Fruit fly (Drosophila melanogaster) whole organism, embryonic: ENCODE data around the gene fd102C.

Experiments used
- Abd-B ChIP-seq: fragments of 200-800 bp; sonication (Bioruptor generic); optimal IDR thresholded peaks from 2 replicates; lab custom pipeline; 2018; ENCODE audit warnings: missing biosample characterization, mild to moderate bottlenecking, missing genetic modification characterization, moderate library complexity
- Ada2b ChIP-seq: fragments of 200-800 bp; sonication (Bioruptor generic); IDR thresholded peaks from 2 replicates; pipeline ENCODE4 v1.3.6; 2022; ENCODE audit warnings: missing biosample characterization, missing genetic modification characterization
- Awh ChIP-seq: fragments of 200-800 bp; sonication (Bioruptor generic); IDR thresholded peaks from 2 replicates; pipeline ENCODE4, ENCODE4 v1.3.6; 2022; ENCODE audit warnings: missing biosample characterization, missing genetic modification characterization
- CG1024 ChIP-seq: fragments of 200-800 bp; sonication (Bioruptor generic); IDR thresholded peaks from 2 replicates; pipeline ENCODE4 v1.3.6; 2022; ENCODE audit warnings: missing biosample characterization, missing genetic modification characterization
- CG12236 ChIP-seq: fragments of 200-800 bp; sonication (Bioruptor generic); optimal IDR thresholded peaks from 2 replicates; lab custom pipeline; 2016; ENCODE audit warnings: missing biosample characterization, missing genetic modification characterization
- CG13296 ChIP-seq: fragments of 200-800 bp; sonication (Bioruptor generic); optimal IDR thresholded peaks from 3 replicates; lab custom pipeline; 2018; ENCODE audit warnings: missing biosample characterization, mild to moderate bottlenecking, missing genetic modification characterization
- CG13894 ChIP-seq: fragments of 200-800 bp; sonication (Bioruptor generic); optimal IDR thresholded peaks from 3 replicates; lab custom pipeline; 2018; ENCODE audit warnings: missing biosample characterization, mild to moderate bottlenecking, missing genetic modification characterization, moderate library complexity
- CG14441 ChIP-seq: fragments of 200-800 bp; sonication (Bioruptor generic); IDR thresholded peaks from 2 replicates; pipeline ENCODE4 v1.3.6; 2022; ENCODE audit warnings: missing biosample characterization, missing genetic modification characterization
- CG15479 ChIP-seq: fragments of 200-800 bp; sonication (Bioruptor generic); optimal IDR thresholded peaks from 3 replicates; lab custom pipeline; 2019; ENCODE audit warnings: missing biosample characterization, mild to moderate bottlenecking, missing genetic modification characterization, moderate library complexity
- CG16863 ChIP-seq: fragments of 200-800 bp; sonication (Bioruptor generic); optimal IDR thresholded peaks from 3 replicates; lab custom pipeline; 2016; ENCODE audit warnings: missing biosample characterization, missing genetic modification characterization
- CG18476 ChIP-seq: fragments of 200-800 bp; sonication (Bioruptor generic); optimal IDR thresholded peaks from 2 replicates; lab custom pipeline; 2016; ENCODE audit warnings: missing biosample characterization, mild to moderate bottlenecking, missing genetic modification characterization
- CG30020 ChIP-seq: fragments of 200-800 bp; optimal IDR thresholded peaks from 2 replicates; lab custom pipeline; 2019; ENCODE audit warnings: missing biosample characterization, mild to moderate bottlenecking, missing genetic modification characterization, moderate library complexity
- CG31441 ChIP-seq: fragments of 200-800 bp; sonication (Bioruptor generic); IDR thresholded peaks from 2 replicates; pipeline ENCODE4 v1.3.6; 2022; ENCODE audit warnings: missing biosample characterization, missing genetic modification characterization
- CG3163 ChIP-seq: fragments of 200-800 bp; sonication (Bioruptor generic); optimal IDR thresholded peaks from 3 replicates; lab custom pipeline; 2016; ENCODE audit warnings: missing biosample characterization, missing genetic modification characterization
- CG3726 ChIP-seq: fragments of 200-800 bp; sonication (Bioruptor generic); IDR thresholded peaks from 3 replicates; pipeline ENCODE4, ENCODE4 v1.3.6; 2022; ENCODE audit warnings: missing biosample characterization, missing genetic modification characterization
- CG4404 ChIP-seq: fragments of 200-800 bp; sonication (Bioruptor generic); IDR thresholded peaks from 2 replicates; pipeline ENCODE4 v1.3.6; 2022; ENCODE audit warnings: missing biosample characterization, missing genetic modification characterization
- CG4854 ChIP-seq: fragments of 200-800 bp; sonication (Bioruptor generic); optimal IDR thresholded peaks from 2 replicates; lab custom pipeline; 2016; ENCODE audit warnings: missing biosample characterization, missing genetic modification characterization, inconsistent platforms
- CG6272 ChIP-seq: fragments of 200-800 bp; sonication (Bioruptor generic); IDR thresholded peaks from 2 replicates; pipeline ENCODE4 v1.3.6; 2022; ENCODE audit warnings: missing biosample characterization, missing genetic modification characterization
- CG7839 ChIP-seq: fragments of 200-800 bp; sonication (Bioruptor generic); optimal IDR thresholded peaks from 3 replicates; lab custom pipeline; 2018; ENCODE audit warnings: missing biosample characterization, mild to moderate bottlenecking, missing genetic modification characterization, moderate library complexity
- CG9932 ChIP-seq: fragments of 200-800 bp; sonication (Bioruptor generic); IDR thresholded peaks from 2 replicates; pipeline ENCODE4 v1.3.6; 2022; ENCODE audit warnings: missing biosample characterization, missing genetic modification characterization
- Ets65A ChIP-seq: fragments of 200-800 bp; sonication (Bioruptor generic); peaks from one replicate; lab custom pipeline; 2016; ENCODE audit warnings: missing biosample characterization, missing genetic modification characterization
- Hr39 ChIP-seq: fragments of >200 bp; optimal IDR thresholded peaks from 2 replicates; lab custom pipeline; 2017
- Hr51 ChIP-seq, 2 experiments: fragments of 200-800 bp; sonication (Bioruptor generic); optimal IDR thresholded peaks; 2 replicates in 1 of 2; 3 replicates in 1 of 2; lab custom pipeline; 2016 to 2018; ENCODE audit warnings: missing biosample characterization in 2 of 2, missing genetic modification characterization in 2 of 2, mild to moderate bottlenecking in 1 of 2, moderate library complexity in 1 of 2
- MESR4 ChIP-seq: fragments of 200-800 bp; sonication (Bioruptor generic); optimal IDR thresholded peaks from 2 replicates; lab custom pipeline; 2018; ENCODE audit warnings: missing biosample characterization, mild to moderate bottlenecking, missing genetic modification characterization, moderate library complexity
- Opbp ChIP-seq: fragments of 200-800 bp; sonication (Bioruptor generic); IDR thresholded peaks from 3 replicates; pipeline ENCODE4 v1.3.6; 2022; ENCODE audit warnings: missing biosample characterization, missing genetic modification characterization; ENCODE audit not compliant: partially characterized antibody
- PHDP ChIP-seq: fragments of 200-800 bp; sonication (Bioruptor generic); optimal IDR thresholded peaks from 3 replicates; lab custom pipeline; 2018; ENCODE audit warnings: missing biosample characterization, mild to moderate bottlenecking, missing genetic modification characterization, moderate library complexity
- Scr ChIP-seq: fragments of 200-800 bp; sonication (Bioruptor generic); IDR thresholded peaks from 2 replicates; pipeline ENCODE4 v1.3.6; 2022; ENCODE audit warnings: missing biosample characterization, missing genetic modification characterization; ENCODE audit not compliant: partially characterized antibody
- Six4 ChIP-seq: fragments of 200-800 bp; sonication (Bioruptor generic); optimal IDR thresholded peaks from 2 replicates; lab custom pipeline; 2016; ENCODE audit warnings: missing biosample characterization, missing genetic modification characterization
- Sry-δ ChIP-seq: fragments of 200-800 bp; sonication (Bioruptor generic); optimal IDR thresholded peaks from 2 replicates; lab custom pipeline; 2016; ENCODE audit warnings: missing biosample characterization, missing genetic modification characterization
- Stat92E ChIP-seq, 3 experiments: fragments of >200 bp in 2 of 3; fragments of 200-800 bp in 1 of 3; sonication (Bioruptor generic) in 1 of 3; optimal IDR thresholded peaks; 2 replicates each; lab custom pipeline; 2017 to 2019; ENCODE audit warnings: missing biosample characterization in 3 of 3, missing genetic modification characterization in 3 of 3, mild to moderate bottlenecking in 1 of 3, moderate library complexity in 1 of 3
- bcd ChIP-seq: fragments of 200-800 bp; sonication (Bioruptor generic); optimal IDR thresholded peaks from 2 replicates; lab custom pipeline; 2017; ENCODE audit warnings: missing biosample characterization, mild to moderate bottlenecking, missing genetic modification characterization
- cas ChIP-seq: fragments of 200-800 bp; sonication (Bioruptor generic); IDR thresholded peaks from 2 replicates; pipeline ENCODE4 v1.3.6; 2022; ENCODE audit warnings: missing biosample characterization, missing genetic modification characterization
- gcm ChIP-seq: fragments of 200-800 bp; sonication (Bioruptor generic); optimal IDR thresholded peaks from 2 replicates; lab custom pipeline; 2019; ENCODE audit warnings: missing biosample characterization, mild to moderate bottlenecking, missing genetic modification characterization, moderate library complexity
- gcm2 ChIP-seq: fragments of 200-800 bp; sonication (Bioruptor generic); optimal IDR thresholded peaks from 2 replicates; lab custom pipeline; 2016; ENCODE audit warnings: missing biosample characterization, missing genetic modification characterization
- hkb ChIP-seq, 2 experiments: fragments of 200-800 bp in 1 of 2; fragments of >200 bp in 1 of 2; sonication (Bioruptor generic) in 1 of 2; IDR thresholded peaks in 1 of 2; optimal IDR thresholded peaks in 1 of 2; 2 replicates each; pipeline versions ENCODE4 v1.3.6 to Lab custom; 2017 to 2022; ENCODE audit warnings: missing biosample characterization in 1 of 2, missing genetic modification characterization in 1 of 2
- insv ChIP-seq, 2 experiments: fragments of 200-800 bp; sonication (Bioruptor generic); optimal IDR thresholded peaks; 3 replicates each; lab custom pipeline; 2016 to 2018; ENCODE audit warnings: missing biosample characterization in 2 of 2, missing genetic modification characterization in 2 of 2
- jigr1 ChIP-seq: fragments of 200-800 bp; sonication (Bioruptor generic); IDR thresholded peaks from 3 replicates; pipeline ENCODE4 v1.3.6; 2022; ENCODE audit warnings: missing biosample characterization, missing genetic modification characterization
- pros ChIP-seq: fragments of 200-800 bp; sonication (Bioruptor generic); optimal IDR thresholded peaks from 3 replicates; lab custom pipeline; 2019; ENCODE audit warnings: missing biosample characterization, mild to moderate bottlenecking, missing genetic modification characterization, moderate library complexity
- pum ChIP-seq: fragments of 200-800 bp; sonication (Bioruptor generic); optimal IDR thresholded peaks from 2 replicates; lab custom pipeline; 2016; ENCODE audit warnings: missing biosample characterization, missing genetic modification characterization
- sc ChIP-seq, 3 experiments: fragments of >200 bp in 2 of 3; fragments of 200-800 bp in 1 of 3; sonication (Bioruptor generic) in 1 of 3; optimal IDR thresholded peaks; 2 replicates in 2 of 3; 3 replicates in 1 of 3; lab custom pipeline; 2017; ENCODE audit warnings: mild to moderate bottlenecking in 1 of 3, missing biosample characterization in 1 of 3, missing genetic modification characterization in 1 of 3, missing genetic modification reagents in 1 of 3
- schlank ChIP-seq: fragments of 200-800 bp; sonication (Bioruptor generic); optimal IDR thresholded peaks from 2 replicates; lab custom pipeline; 2018; ENCODE audit warnings: missing biosample characterization, mild to moderate bottlenecking, missing genetic modification characterization
- sens-2 ChIP-seq: fragments of 200-800 bp; sonication (Bioruptor generic); IDR thresholded peaks from 2 replicates; pipeline ENCODE4 v1.3.6; 2022; ENCODE audit warnings: missing biosample characterization, missing genetic modification characterization
- sima ChIP-seq: fragments of 200-800 bp; sonication (Bioruptor generic); optimal IDR thresholded peaks from 2 replicates; lab custom pipeline; 2016; ENCODE audit warnings: missing biosample characterization, missing genetic modification characterization
- sug ChIP-seq: fragments of 200-800 bp; optimal IDR thresholded peaks from 2 replicates; lab custom pipeline; 2019; ENCODE audit warnings: missing biosample characterization, mild to moderate bottlenecking, missing genetic modification characterization, moderate library complexity
- toy ChIP-seq: fragments of 200-800 bp; sonication (Bioruptor generic); IDR thresholded peaks from 2 replicates; pipeline ENCODE4 v1.3.6; 2022; ENCODE audit warnings: missing biosample characterization, missing genetic modification characterization
- trh ChIP-seq: fragments of 200-800 bp; sonication (Bioruptor generic); optimal IDR thresholded peaks from 2 replicates; lab custom pipeline; 2016; ENCODE audit warnings: missing biosample characterization, missing genetic modification characterization
- tx ChIP-seq: fragments of 200-800 bp; sonication (Bioruptor generic); optimal IDR thresholded peaks from 2 replicates; lab custom pipeline; 2016; ENCODE audit warnings: missing biosample characterization, missing genetic modification characterization
- wek ChIP-seq: fragments of 200-800 bp; sonication (Bioruptor generic); optimal IDR thresholded peaks from 3 replicates; lab custom pipeline; 2018; ENCODE audit warnings: missing biosample characterization, mild to moderate bottlenecking, missing genetic modification characterization, moderate library complexity
- wor ChIP-seq: fragments of 200-800 bp; sonication (Bioruptor generic); IDR thresholded peaks from 2 replicates; pipeline ENCODE4 v1.3.6; 2022; ENCODE audit warnings: missing biosample characterization, missing genetic modification characterization

fd102C gene

DNA sequence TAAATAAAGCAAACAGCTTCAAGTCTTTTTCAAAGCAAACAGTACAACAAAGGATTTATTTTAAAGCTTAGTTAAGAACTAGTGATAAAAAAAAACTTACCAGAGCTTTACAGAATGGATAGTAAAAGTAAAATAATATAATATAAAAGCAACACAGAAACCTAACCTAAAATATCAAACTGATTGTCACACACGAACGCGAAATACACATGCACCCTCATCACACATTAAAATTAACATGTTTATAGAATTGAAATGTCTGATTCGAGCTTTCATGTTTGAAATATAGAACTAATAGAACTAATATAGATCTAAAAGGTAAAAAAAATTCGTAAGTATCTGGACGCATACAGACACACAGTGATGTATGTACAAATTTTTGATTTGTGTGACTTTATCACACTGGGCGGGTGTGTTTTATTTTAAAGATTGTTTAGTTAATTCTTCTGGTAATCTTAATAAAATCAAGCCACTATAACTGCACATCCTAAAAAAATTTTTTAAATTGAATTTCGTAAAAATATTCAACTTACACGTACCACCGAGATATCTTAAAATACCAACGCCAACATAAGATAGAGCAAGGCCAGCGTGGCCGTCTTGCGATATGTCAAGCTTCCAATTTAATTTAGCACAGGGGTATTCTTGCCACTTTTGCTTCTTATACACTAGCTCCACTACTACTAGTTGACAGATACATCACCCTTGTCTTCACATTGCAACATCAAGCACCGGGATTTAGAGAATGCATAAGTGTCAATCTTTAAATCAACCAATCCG is 22.3 kb upstream of the fd102C start, which contains the start of gene Gyf (continued):
- TF ChIP-seq CG13296 (GFP tag; lab: Kevin White, UChicago): no peak
- no peak for TF ChIP-seq CG4404
- TF ChIP-seq Opbp (GFP tag; lab: Robert Waterston, UW): no peak
- TF ChIP-seq CG7839: no peak
- TF ChIP-seq CG4854 (GFP tag; lab: Kevin White, UChicago): no peak
- TF ChIP-seq CG13894 (tag; lab: Kevin White, UChicago): no peak
- TF ChIP-seq jigr1 (GFP tag; lab: Robert Waterston, UW): no peak
- no peak for TF ChIP-seq Awh (GFP tag; lab: Robert Waterston, UW)
- peak; percentile 70 for TF ChIP-seq Sry-δ (GFP tag; lab: Kevin White, UChicago)
- peak; percentile 100 for TF ChIP-seq CG30020 (tag; lab: Kevin White, UChicago)
- TF ChIP-seq CG31441 (GFP tag; lab: Robert Waterston, UW): no peak
- TF ChIP-seq gcm (GFP tag; lab: Kevin White, UChicago): no peak
- TF ChIP-seq hkb (optimal IDR thresholded peaks at IDR 0.05; lab: Kevin White, UChicago): no peak
- 0 out of 2 replicates have a peak, but pooled peaks have one; percentile 53 for TF ChIP-seq hkb (GFP tag; IDR thresholded peaks at IDR 0.05; lab: Robert Waterston, UW)
- TF ChIP-seq MESR4 (GFP tag; lab: Kevin White, UChicago): peak; percentile 65
- TF ChIP-seq Scr (GFP tag; lab: Robert Waterston, UW): no peak
- no peak for TF ChIP-seq wor (GFP tag; lab: Robert Waterston, UW)
- no peak for TF ChIP-seq sc (optimal IDR thresholded peaks at IDR 0.05; lab: Kevin White, UChicago)
- TF ChIP-seq sc (GFP tag; optimal IDR thresholded peaks at IDR 0.05; lab: Kevin White, UChicago): no peak
- TF ChIP-seq Stat92E (GFP tag; optimal IDR thresholded peaks at IDR 0.05; lab: Kevin White, UChicago): peak in 1 of 3 experiments; percentile 61
- no peak for TF ChIP-seq PHDP (tag; lab: Kevin White, UChicago)
- TF ChIP-seq bcd: no peak
- TF ChIP-seq pros: no peak
- TF ChIP-seq gcm2 (GFP tag; lab: Kevin White, UChicago): no peak
- TF ChIP-seq CG3163 (GFP tag; lab: Kevin White, UChicago): no peak
- TF ChIP-seq sug (tag; lab: Kevin White, UChicago): no peak
- TF ChIP-seq CG9932 (GFP tag; lab: Robert Waterston, UW): no peak
- no peak for TF ChIP-seq pum (GFP tag; lab: Kevin White, UChicago)
- peak; percentile 95 for TF ChIP-seq Ets65A (GFP tag; lab: Kevin White, UChicago)
- no peak for TF ChIP-seq Hr51 (GFP tag; optimal IDR thresholded peaks at IDR 0.05; lab: Kevin White, UChicago)
- no peak for TF ChIP-seq CG6272 (GFP tag; lab: Robert Waterston, UW)
- no peak for TF ChIP-seq cas (GFP tag; lab: Robert Waterston, UW)
- no peak for TF ChIP-seq sima (GFP tag; lab: Kevin White, UChicago)
- TF ChIP-seq schlank: no peak
- no peak for TF ChIP-seq CG16863 (GFP tag; lab: Kevin White, UChicago)
- no peak for TF ChIP-seq Hr39 (lab: Kevin White, UChicago)
- peak; percentile 98 for TF ChIP-seq wek
- TF ChIP-seq Six4 (GFP tag; lab: Kevin White, UChicago): no peak
- no peak for TF ChIP-seq CG3726 (GFP tag; lab: Robert Waterston, UW)
- TF ChIP-seq CG1024 (GFP tag; lab: Robert Waterston, UW): peak; percentile 100
- 0 out of 2 replicates have a peak, but pooled peaks have one; percentile 23 for TF ChIP-seq Ada2b (GFP tag; lab: Robert Waterston, UW)
- no peak for TF ChIP-seq CG18476 (GFP tag; lab: Kevin White, UChicago)
- no peak for TF ChIP-seq Abd-B
- TF ChIP-seq insv (GFP tag; optimal IDR thresholded peaks at IDR 0.05; lab: Kevin White, UChicago): no peak
- TF ChIP-seq toy (GFP tag; lab: Robert Waterston, UW): no peak
- no peak for TF ChIP-seq CG15479 (GFP tag; lab: Kevin White, UChicago)
- no peak for TF ChIP-seq tx (GFP tag; lab: Kevin White, UChicago)
- no peak for TF ChIP-seq sens-2 (GFP tag; lab: Robert Waterston, UW)
- TF ChIP-seq trh (GFP tag; lab: Kevin White, UChicago): no peak
- no peak for TF ChIP-seq CG12236
- no peak for TF ChIP-seq CG14441 (GFP tag; lab: Robert Waterston, UW)
